Worm (Caenorhabditis elegans) whole organism, late embryonic: ENCODE results near the gene fbxc-58.

Source experiments
- K02D7.2 ChIP-seq: sonication (generic microtip); optimal IDR thresholded peaks from 2 replicates; lab custom pipeline; 2017; ENCODE audit warnings: mild to moderate bottlenecking, missing genetic modification characterization, missing compliant biosample characterization
- Y22D7AL.16 ChIP-seq: sonication (generic microtip); optimal IDR thresholded peaks from 2 replicates; lab custom pipeline; 2016; ENCODE audit warnings: missing genetic modification characterization, missing compliant biosample characterization
- ama-1 ChIP-seq: fragments of 150-350 bp; optimal IDR thresholded peaks from 2 replicates; lab custom pipeline; 2014
- ceh-18 ChIP-seq: sonication (generic microtip); optimal IDR thresholded peaks from 2 replicates; lab custom pipeline; 2016; ENCODE audit warnings: missing genetic modification characterization, missing compliant biosample characterization
- ceh-30 ChIP-seq: fragments of 150-350 bp; optimal IDR thresholded peaks from 2 replicates; lab custom pipeline; 2014; ENCODE audit warnings: missing biosample characterization, missing genetic modification characterization
- ceh-34 ChIP-seq: sonication (generic microtip); optimal IDR thresholded peaks from 2 replicates; lab custom pipeline; 2016; ENCODE audit warnings: mild to moderate bottlenecking, missing genetic modification characterization, missing compliant biosample characterization
- ceh-48 ChIP-seq: sonication (generic microtip); optimal IDR thresholded peaks from 2 replicates; lab custom pipeline; 2016; ENCODE audit warnings: missing genetic modification characterization, inconsistent platforms, missing compliant biosample characterization
- ceh-6 ChIP-seq: fragments of 200-800 bp; sonication (Bioruptor generic); optimal IDR thresholded peaks from 2 replicates; lab custom pipeline; 2018; ENCODE audit warnings: mild to moderate bottlenecking, missing genetic modification characterization, missing compliant biosample characterization
- elt-4 ChIP-seq: sonication (generic microtip); optimal IDR thresholded peaks from 2 replicates; lab custom pipeline; 2016; ENCODE audit warnings: missing genetic modification characterization, missing compliant biosample characterization
- eyg-1 ChIP-seq: sonication (generic microtip); optimal IDR thresholded peaks from 2 replicates; lab custom pipeline; 2016; ENCODE audit warnings: missing genotype, missing genetic modification characterization, missing compliant biosample characterization
- fkh-10 ChIP-seq: fragments of 150-350 bp; optimal IDR thresholded peaks from 2 replicates; lab custom pipeline; 2014; ENCODE audit warnings: missing biosample characterization, missing genetic modification reagents, missing genetic modification characterization
- hlh-13 ChIP-seq: fragments of 200-800 bp; sonication (Bioruptor generic); optimal IDR thresholded peaks from 2 replicates; lab custom pipeline; 2018; ENCODE audit warnings: mild to moderate bottlenecking, missing genetic modification characterization, missing compliant biosample characterization
- hlh-30 ChIP-seq: sonication (generic microtip); optimal IDR thresholded peaks from 2 replicates; lab custom pipeline; 2017; ENCODE audit warnings: antibody characterized with exemption, missing genetic modification characterization, missing compliant biosample characterization; ENCODE audit not compliant: insufficient read depth
- hlh-8 ChIP-seq: sonication (generic microtip); optimal IDR thresholded peaks from 2 replicates; lab custom pipeline; 2016; ENCODE audit warnings: missing genotype, missing genetic modification characterization, missing compliant biosample characterization
- lim-6 ChIP-seq: sonication (generic microtip); optimal IDR thresholded peaks from 2 replicates; lab custom pipeline; 2016; ENCODE audit warnings: missing genetic modification characterization, missing compliant biosample characterization
- nfya-1 ChIP-seq: sonication (generic microtip); optimal IDR thresholded peaks from 2 replicates; lab custom pipeline; 2017; ENCODE audit warnings: missing genetic modification characterization, mild to moderate bottlenecking, missing compliant biosample characterization, antibody characterized with exemption, moderate library complexity
- nhr-11 ChIP-seq: fragments of 150-350 bp; optimal IDR thresholded peaks from 2 replicates; lab custom pipeline; 2014; ENCODE audit warnings: missing biosample characterization, missing genetic modification characterization
- nhr-232 ChIP-seq: sonication (generic microtip); optimal IDR thresholded peaks from 2 replicates; lab custom pipeline; 2016; ENCODE audit warnings: missing genetic modification characterization, missing compliant biosample characterization
- odd-2 ChIP-seq: sonication (generic microtip); optimal IDR thresholded peaks from 2 replicates; lab custom pipeline; 2017; ENCODE audit warnings: antibody characterized with exemption, mild to moderate bottlenecking, missing genetic modification characterization, missing compliant biosample characterization
- pha-4 ChIP-seq: fragments of 150-350 bp; optimal IDR thresholded peaks from 2 replicates; lab custom pipeline; 2018; ENCODE audit warnings: missing biosample characterization, missing genetic modification reagents, missing genetic modification characterization
- pqm-1 ChIP-seq: sonication (generic microtip); optimal IDR thresholded peaks from 2 replicates; lab custom pipeline; 2016; ENCODE audit warnings: missing genetic modification characterization, missing compliant biosample characterization
- sox-4 ChIP-seq: sonication (generic microtip); optimal IDR thresholded peaks from 2 replicates; lab custom pipeline; 2017; ENCODE audit warnings: mild to moderate bottlenecking, missing genetic modification characterization, inconsistent platforms, missing compliant biosample characterization
- syd-9 ChIP-seq: sonication (generic microtip); optimal IDR thresholded peaks from 2 replicates; lab custom pipeline; 2016; ENCODE audit warnings: mild to moderate bottlenecking, missing genetic modification characterization, moderate library complexity, missing compliant biosample characterization
- tbx-2 ChIP-seq: sonication (generic microtip); optimal IDR thresholded peaks from 2 replicates; lab custom pipeline; 2016; ENCODE audit warnings: missing genetic modification characterization, missing compliant biosample characterization
- ttx-3 ChIP-seq: sonication (generic microtip); optimal IDR thresholded peaks from 2 replicates; lab custom pipeline; 2016; ENCODE audit warnings: missing genetic modification reagents, missing genetic modification characterization, missing compliant biosample characterization
- unc-3 ChIP-seq, 2 experiments: fragments of 200-800 bp in 1 of 2; sonication (Bioruptor generic) in 1 of 2; sonication (generic microtip) in 1 of 2; conservative IDR thresholded peaks in 1 of 2; optimal IDR thresholded peaks in 1 of 2; 2 replicates each; pipeline versions ENCODE4 v1.3.6 to Lab custom; 2016 to 2022; ENCODE audit warnings: missing compliant biosample characterization in 2 of 2, missing genetic modification characterization in 2 of 2, missing genetic modification reagents in 1 of 2
- unc-42 ChIP-seq: sonication (generic microtip); optimal IDR thresholded peaks from 2 replicates; lab custom pipeline; 2016; ENCODE audit warnings: missing genotype, missing genetic modification characterization, missing compliant biosample characterization
- unc-55 ChIP-seq: sonication (generic microtip); optimal IDR thresholded peaks from 2 replicates; lab custom pipeline; 2017; ENCODE audit warnings: missing biosample characterization, missing genetic modification reagents, missing genetic modification characterization
- zip-5 ChIP-seq: sonication (generic microtip); optimal IDR thresholded peaks from 2 replicates; lab custom pipeline; 2016; ENCODE audit warnings: missing genetic modification characterization, missing compliant biosample characterization
- ztf-16 ChIP-seq: sonication (generic microtip); optimal IDR thresholded peaks from 2 replicates; lab custom pipeline; 2017; ENCODE audit warnings: missing genetic modification characterization, missing compliant biosample characterization

Gene fbxc-58

ce11 chrIV:9386038-9386437 lies 14.7 kb downstream of the fbxc-58 start, which contains the start of gene daf-15:
TSS of gene daf-15 (plus strand) at chrIV:9386208.
- TF ChIP-seq unc-42 (tag; lab: Kevin White, UChicago) (peak; percentile 51), odd-2 (tag; lab: Kevin White, UChicago) (no peak), nfya-1 (peak; percentile 13), hlh-30 (peak; percentile 62)

- TF ChIP-seq nhr-11 (tag; lab: Kevin White, UChicago), result no peak
- no peak for TF ChIP-seq hlh-8 (tag; lab: Kevin White, UChicago)
- no peak for TF ChIP-seq K02D7.2 (tag; lab: Kevin White, UChicago)
These were observed 24.8 kb downstream of the fbxc-58 start, which contains the start of gene col-121 for ce11 chrIV:9396118-9396517. TSS of gene col-121 (minus strand) at chrIV:9396218.

ce11 chrIV:9397278-9397677 lies 26.0 kb downstream of the fbxc-58 start, which contains the start of gene F56D5.3:
TSS of gene F56D5.3 (plus strand) at chrIV:9397578.
- TF ChIP-seq ttx-3 (no peak), Y22D7AL.16 (no peak), hlh-13 (GFP tag; lab: Kevin White, UChicago) (no peak), sox-4 (tag; lab: Kevin White, UChicago) (no peak), pha-4 (tag; lab: Kevin White, UChicago) (no peak), nfya-1 (no peak), eyg-1 (tag; lab: Kevin White, UChicago) (no peak), ceh-48 (tag; lab: Kevin White, UChicago) (no peak), ceh-6 (GFP tag; lab: Kevin White, UChicago) (no peak), syd-9 (tag; lab: Kevin White, UChicago) (no peak), fkh-10 (no peak), ceh-34 (tag; lab: Kevin White, UChicago) (no peak), elt-4 (tag; lab: Kevin White, UChicago) (no peak)

ce11 chrIV:9398512-9398911 lies 27.2 kb downstream of the fbxc-58 start, which contains the start of gene F56D5.2:
TSS of gene F56D5.2 (minus strand) at chrIV:9398612.
- TF ChIP-seq pqm-1 (tag; lab: Kevin White, UChicago) (no peak), zip-5 (tag; lab: Kevin White, UChicago) (no peak)
- TF ChIP-seq, all 69 proteins: peak for 0

- TF ChIP-seq lim-6 (tag; lab: Kevin White, UChicago) (no peak), tbx-2 (tag; lab: Kevin White, UChicago) (no peak), ceh-34 (tag; lab: Kevin White, UChicago) (no peak), ztf-16 (tag; lab: Kevin White, UChicago) (no peak), K02D7.2 (tag; lab: Kevin White, UChicago) (no peak), eyg-1 (tag; lab: Kevin White, UChicago) (no peak), ceh-30 (tag; lab: Kevin White, UChicago) (no peak), hlh-13 (GFP tag; lab: Kevin White, UChicago) (no peak)
- TF ChIP-seq, all 69 proteins: peak for 0
These were observed 30.4 kb downstream of the fbxc-58 start, which contains the start of gene F56D5.6 for ce11 chrIV:9401715-9402114. TSS of gene F56D5.6 (plus strand) at chrIV:9401922.

ce11 chrIV:9403761-9404420 lies 32.6 kb downstream of the fbxc-58 start:
- TF ChIP-seq ceh-18 (tag; lab: Kevin White, UChicago), result no peak
- no peak for TF ChIP-seq nhr-232 (tag; lab: Kevin White, UChicago)
- no peak for TF ChIP-seq unc-55 (GFP tag; lab: Kevin White, UChicago)
- TF ChIP-seq unc-3 (GFP tag; conservative IDR thresholded peaks at IDR 0.05; lab: Robert Waterston, UW), result no peak
- no peak for TF ChIP-seq unc-3 (tag; optimal IDR thresholded peaks at IDR 0.05; lab: Kevin White, UChicago)
- TF ChIP-seq zip-5 (tag; lab: Kevin White, UChicago), result no peak
- TF ChIP-seq pha-4 (tag; lab: Kevin White, UChicago), result no peak
- no peak for TF ChIP-seq ama-1 (lab: Kevin White, UChicago)
- TF ChIP-seq ceh-48 (tag; lab: Kevin White, UChicago), result peak; percentile 36
